Fruit fly (Drosophila melanogaster) whole organism, embryonic: ENCODE measurements around the gene sit.

ENCODE experiments used
- ATbp ChIP-seq: fragments of 200-800 bp; sonication (Bioruptor generic); optimal IDR thresholded peaks from 2 replicates; lab custom pipeline; 2017; ENCODE audit warnings: missing biosample characterization, mild to moderate bottlenecking, missing genetic modification characterization, missing genetic modification reagents
- Aef1 ChIP-seq: fragments of 200-800 bp; sonication (Bioruptor generic); IDR thresholded peaks from 3 replicates; pipeline ENCODE4 v1.3.6; 2022; ENCODE audit warnings: missing biosample characterization, missing genetic modification characterization
- Atf-2 ChIP-seq: fragments of 200-800 bp; sonication (Bioruptor generic); optimal IDR thresholded peaks from 2 replicates; lab custom pipeline; 2016; ENCODE audit warnings: missing biosample characterization, missing genetic modification characterization
- Awh ChIP-seq: fragments of 200-800 bp; sonication (Bioruptor generic); IDR thresholded peaks from 2 replicates; pipeline ENCODE4, ENCODE4 v1.3.6; 2022; ENCODE audit warnings: missing biosample characterization, missing genetic modification characterization
- CG11456 ChIP-seq: fragments of 200-800 bp; sonication (Bioruptor generic); IDR thresholded peaks from 3 replicates; pipeline ENCODE4 v1.3.6; 2022; ENCODE audit warnings: missing biosample characterization, missing genetic modification characterization
- CG11695 ChIP-seq: fragments of 200-800 bp; sonication (Bioruptor generic); IDR thresholded peaks from 3 replicates; pipeline ENCODE4 v1.3.6; 2022; ENCODE audit warnings: missing biosample characterization, missing genetic modification characterization
- CG12391 ChIP-seq: fragments of 200-800 bp; sonication (Bioruptor generic); optimal IDR thresholded peaks from 3 replicates; lab custom pipeline; 2018; ENCODE audit warnings: missing biosample characterization, mild to moderate bottlenecking, missing genetic modification characterization, moderate library complexity
- CG14965 ChIP-seq: fragments of 200-800 bp; sonication (Bioruptor generic); optimal IDR thresholded peaks from 2 replicates; lab custom pipeline; 2016; ENCODE audit warnings: missing biosample characterization, missing genetic modification characterization, borderline replicate concordance
- CG1529 ChIP-seq: fragments of 200-800 bp; sonication (Bioruptor generic); optimal IDR thresholded peaks from 3 replicates; lab custom pipeline; 2018; ENCODE audit warnings: missing biosample characterization, missing genetic modification characterization
- CG15696 ChIP-seq: fragments of 200-800 bp; sonication (Bioruptor generic); optimal IDR thresholded peaks from 2 replicates; lab custom pipeline; 2019; ENCODE audit warnings: missing biosample characterization, mild to moderate bottlenecking, missing genetic modification characterization, moderate library complexity
- CG17361 ChIP-seq: fragments of 200-800 bp; sonication (Bioruptor generic); IDR thresholded peaks from 3 replicates; pipeline ENCODE4 v1.3.6; 2022; ENCODE audit warnings: missing biosample characterization, missing genetic modification characterization
- CG17612 ChIP-seq: fragments of 200-800 bp; sonication (Bioruptor generic); IDR thresholded peaks from 2 replicates; pipeline ENCODE4 v1.3.6; 2022; ENCODE audit warnings: missing biosample characterization, missing genetic modification characterization
- CG17912 ChIP-seq: fragments of 200-800 bp; sonication (Bioruptor generic); optimal IDR thresholded peaks from 2 replicates; lab custom pipeline; 2018; ENCODE audit warnings: missing biosample characterization, mild to moderate bottlenecking, missing genetic modification characterization
- CG30403 ChIP-seq: fragments of 200-800 bp; sonication (Bioruptor generic); optimal IDR thresholded peaks from 3 replicates; lab custom pipeline; 2016; ENCODE audit warnings: missing biosample characterization, missing genetic modification characterization
- CG31224 ChIP-seq: fragments of 200-800 bp; sonication (Bioruptor generic); IDR thresholded peaks from 2 replicates; pipeline ENCODE4 v1.3.6; 2022; ENCODE audit warnings: missing biosample characterization, missing genetic modification characterization
- CG33557 ChIP-seq: fragments of 200-800 bp; sonication (Bioruptor generic); optimal IDR thresholded peaks from 2 replicates; lab custom pipeline; 2019; ENCODE audit warnings: missing biosample characterization, mild to moderate bottlenecking, missing genetic modification characterization, moderate library complexity
- CG42726 ChIP-seq: fragments of 200-800 bp; sonication (Bioruptor generic); IDR thresholded peaks from 2 replicates; pipeline ENCODE4 v1.3.6; 2022; ENCODE audit warnings: missing biosample characterization, missing genetic modification characterization; ENCODE audit not compliant: partially characterized antibody
- CG6272 ChIP-seq: fragments of 200-800 bp; sonication (Bioruptor generic); IDR thresholded peaks from 2 replicates; pipeline ENCODE4 v1.3.6; 2022; ENCODE audit warnings: missing biosample characterization, missing genetic modification characterization
- CG6654 ChIP-seq: fragments of 200-800 bp; sonication (Bioruptor generic); optimal IDR thresholded peaks from 2 replicates; lab custom pipeline; 2017; ENCODE audit warnings: missing biosample characterization, mild to moderate bottlenecking, missing genetic modification characterization
- CG6765 ChIP-seq: fragments of 200-800 bp; sonication (Bioruptor generic); optimal IDR thresholded peaks from 3 replicates; lab custom pipeline; 2017; ENCODE audit warnings: missing biosample characterization, mild to moderate bottlenecking, missing genetic modification characterization
- CG8359 ChIP-seq: fragments of 200-800 bp; sonication (Bioruptor generic); optimal IDR thresholded peaks from 2 replicates; lab custom pipeline; 2017; ENCODE audit warnings: missing biosample characterization, mild to moderate bottlenecking, missing genetic modification characterization, borderline replicate concordance
- CG8924 ChIP-seq: fragments of 200-800 bp; optimal IDR thresholded peaks from 3 replicates; lab custom pipeline; 2019; ENCODE audit warnings: missing biosample characterization, mild to moderate bottlenecking, missing genetic modification characterization, moderate library complexity
- Deaf1 ChIP-seq: fragments of 200-800 bp; optimal IDR thresholded peaks from 3 replicates; lab custom pipeline; 2019; ENCODE audit warnings: missing biosample characterization, mild to moderate bottlenecking, missing genetic modification characterization, moderate library complexity
- Dfd ChIP-seq, 2 experiments: fragments of >200 bp; optimal IDR thresholded peaks; 2 replicates each; lab custom pipeline; 2017; ENCODE audit warnings: missing biosample characterization in 2 of 2, missing genetic modification characterization in 2 of 2
- Doc2 ChIP-seq: fragments of 200-800 bp; sonication (Bioruptor generic); IDR thresholded peaks from 2 replicates; pipeline ENCODE4 v1.3.6; 2022; ENCODE audit warnings: missing biosample characterization, missing genetic modification characterization
- E2f2 ChIP-seq: fragments of 200-800 bp; sonication (Bioruptor generic); IDR thresholded peaks from 2 replicates; pipeline ENCODE4 v1.3.6; 2022; ENCODE audit warnings: missing biosample characterization, missing genetic modification characterization
- Hr51 ChIP-seq, 2 experiments: fragments of 200-800 bp; sonication (Bioruptor generic); optimal IDR thresholded peaks; 2 replicates in 1 of 2; 3 replicates in 1 of 2; lab custom pipeline; 2016 to 2018; ENCODE audit warnings: missing biosample characterization in 2 of 2, missing genetic modification characterization in 2 of 2, mild to moderate bottlenecking in 1 of 2, moderate library complexity in 1 of 2
- Opbp ChIP-seq: fragments of 200-800 bp; sonication (Bioruptor generic); IDR thresholded peaks from 3 replicates; pipeline ENCODE4 v1.3.6; 2022; ENCODE audit warnings: missing biosample characterization, missing genetic modification characterization; ENCODE audit not compliant: partially characterized antibody
- Ravus ChIP-seq: fragments of 200-800 bp; sonication (Bioruptor generic); IDR thresholded peaks from 2 replicates; pipeline ENCODE4 v1.3.6; 2022; ENCODE audit warnings: missing biosample characterization, missing genetic modification characterization
- Sox102F ChIP-seq: fragments of 200-800 bp; sonication (Bioruptor generic); optimal IDR thresholded peaks from 2 replicates; lab custom pipeline; 2018; ENCODE audit warnings: missing biosample characterization, mild to moderate bottlenecking, missing genetic modification characterization, moderate library complexity
- ap ChIP-seq: fragments of 200-800 bp; sonication (Bioruptor generic); IDR thresholded peaks from 2 replicates; pipeline ENCODE4 v1.3.6; 2022; ENCODE audit warnings: missing biosample characterization, missing genetic modification characterization
- ash1 ChIP-seq: fragments of 200-800 bp; sonication (Bioruptor generic); optimal IDR thresholded peaks from 2 replicates; lab custom pipeline; 2018; ENCODE audit warnings: missing biosample characterization, mild to moderate bottlenecking, missing genetic modification characterization
- croc ChIP-seq: fragments of 200-800 bp; sonication (Bioruptor generic); conservative IDR thresholded peaks from 3 replicates; pipeline ENCODE4 v1.3.6; 2022; ENCODE audit warnings: missing biosample characterization, missing genetic modification characterization
- dan ChIP-seq: fragments of 200-800 bp; sonication (Bioruptor generic); IDR thresholded peaks from 2 replicates; pipeline ENCODE4 v1.3.6; 2022; ENCODE audit warnings: missing biosample characterization, missing genetic modification characterization
- danr ChIP-seq: fragments of 200-800 bp; sonication (Bioruptor generic); IDR thresholded peaks from 2 replicates; pipeline ENCODE4 v1.3.6; 2022; ENCODE audit warnings: missing biosample characterization, missing genetic modification characterization
- fd3F ChIP-seq: fragments of 200-800 bp; sonication (Bioruptor generic); optimal IDR thresholded peaks from 2 replicates; lab custom pipeline; 2018; ENCODE audit warnings: missing biosample characterization, mild to moderate bottlenecking, missing genetic modification characterization, moderate library complexity
- gce ChIP-seq: fragments of 200-800 bp; sonication (Bioruptor generic); IDR thresholded peaks from 3 replicates; pipeline ENCODE4 v1.3.6; 2022; ENCODE audit warnings: missing biosample characterization, missing genetic modification characterization
- ind ChIP-seq: fragments of 200-800 bp; sonication (Bioruptor generic); optimal IDR thresholded peaks from 3 replicates; lab custom pipeline; 2016; ENCODE audit warnings: missing biosample characterization, missing genetic modification characterization
- klu ChIP-seq: fragments of 200-800 bp; sonication (Bioruptor generic); IDR thresholded peaks from 2 replicates; pipeline ENCODE4 v1.3.6; 2022; ENCODE audit warnings: missing biosample characterization, missing genetic modification characterization
- lab ChIP-seq: fragments of 200-800 bp; sonication (Bioruptor generic); optimal IDR thresholded peaks from 3 replicates; lab custom pipeline; 2017; ENCODE audit warnings: missing biosample characterization, missing genetic modification characterization, mild to moderate bottlenecking, moderate library complexity, missing genetic modification reagents
- lilli ChIP-seq: fragments of 200-800 bp; sonication (Bioruptor generic); optimal IDR thresholded peaks from 3 replicates; lab custom pipeline; 2016; ENCODE audit warnings: missing biosample characterization, missing genetic modification characterization
- lola ChIP-seq, 3 experiments: fragments of >200 bp in 2 of 3; fragments of 200-800 bp in 1 of 3; sonication (Bioruptor generic) in 1 of 3; optimal IDR thresholded peaks; 2 replicates each; lab custom pipeline; 2017 to 2019; ENCODE audit warnings: missing biosample characterization in 3 of 3, missing genetic modification characterization in 3 of 3, mild to moderate bottlenecking in 1 of 3, moderate library complexity in 1 of 3
- maf-S ChIP-seq: fragments of 200-800 bp; sonication (Bioruptor generic); optimal IDR thresholded peaks from 2 replicates; lab custom pipeline; 2016; ENCODE audit warnings: missing biosample characterization, missing genetic modification characterization
- nau ChIP-seq: fragments of 200-800 bp; sonication (Bioruptor generic); optimal IDR thresholded peaks from 3 replicates; lab custom pipeline; 2017; ENCODE audit warnings: missing biosample characterization, mild to moderate bottlenecking, missing genetic modification characterization, missing genetic modification reagents
- nom ChIP-seq: fragments of 200-800 bp; sonication (Bioruptor generic); optimal IDR thresholded peaks from 2 replicates; lab custom pipeline; 2017; ENCODE audit warnings: missing biosample characterization, missing genetic modification characterization, mild to moderate bottlenecking, moderate library complexity, missing genetic modification reagents
- pita ChIP-seq: fragments of 200-800 bp; sonication (Bioruptor generic); optimal IDR thresholded peaks from 2 replicates; lab custom pipeline; 2017; ENCODE audit warnings: missing biosample characterization, mild to moderate bottlenecking, missing genetic modification characterization
- sc ChIP-seq, 3 experiments: fragments of >200 bp in 2 of 3; fragments of 200-800 bp in 1 of 3; sonication (Bioruptor generic) in 1 of 3; optimal IDR thresholded peaks; 2 replicates in 2 of 3; 3 replicates in 1 of 3; lab custom pipeline; 2017; ENCODE audit warnings: mild to moderate bottlenecking in 1 of 3, missing biosample characterization in 1 of 3, missing genetic modification characterization in 1 of 3, missing genetic modification reagents in 1 of 3
- sens ChIP-seq: fragments of 200-800 bp; sonication (Bioruptor generic); peaks from one replicate; lab custom pipeline; 2016; ENCODE audit warnings: missing biosample characterization, missing genetic modification characterization
- wor ChIP-seq: fragments of 200-800 bp; sonication (Bioruptor generic); IDR thresholded peaks from 2 replicates; pipeline ENCODE4 v1.3.6; 2022; ENCODE audit warnings: missing biosample characterization, missing genetic modification characterization
- zen2 ChIP-seq: fragments of 200-800 bp; sonication (Bioruptor generic); IDR thresholded peaks from 3 replicates; pipeline ENCODE4 v1.3.6; 2022; ENCODE audit warnings: missing biosample characterization, missing genetic modification characterization; ENCODE audit not compliant: partially characterized antibody

sit gene

DNA sequence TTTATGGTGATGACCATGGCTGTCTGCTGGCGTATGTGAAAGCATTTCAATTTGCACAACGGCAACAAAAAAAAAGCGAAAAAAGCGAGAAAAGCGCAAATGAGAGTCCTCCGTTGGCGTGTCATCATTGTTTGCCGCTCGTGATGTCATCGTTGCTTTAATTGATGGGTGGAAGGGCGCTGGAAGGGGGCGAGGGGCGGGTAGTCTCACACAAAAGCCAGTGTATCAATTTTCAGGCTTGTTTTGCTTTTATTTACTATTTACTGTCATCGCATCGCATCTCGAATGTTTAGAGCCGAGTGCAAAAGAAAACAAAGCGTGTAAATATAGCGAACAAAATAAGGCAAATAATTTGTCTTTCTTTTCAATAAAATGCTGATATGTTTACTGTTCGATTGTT, 26.9 kb upstream of the sit start (continued):
- TF ChIP-seq Opbp (GFP tag; lab: Robert Waterston, UW) (no peak), Sox102F (peak; percentile 69), nau (GFP tag; lab: Kevin White, UChicago) (peak; percentile 69), CG15696 (tag; lab: Kevin White, UChicago) (peak; percentile 45), maf-S (GFP tag; lab: Kevin White, UChicago) (no peak), CG6272 (GFP tag; lab: Robert Waterston, UW) (no peak), CG17912 (GFP tag; lab: Kevin White, UChicago) (no peak), CG33557 (GFP tag; lab: Kevin White, UChicago) (peak; percentile 53), Doc2 (GFP tag; lab: Robert Waterston, UW) (no peak), Deaf1 (tag; lab: Kevin White, UChicago) (no peak), pita (GFP tag; lab: Kevin White, UChicago) (no peak), Aef1 (no peak), lilli (GFP tag; lab: Kevin White, UChicago) (no peak), ind (no peak), E2f2 (GFP tag; lab: Robert Waterston, UW) (no peak), Dfd (GFP tag; optimal IDR thresholded peaks at IDR 0.05; lab: Kevin White, UChicago) (no peak), Awh (GFP tag; lab: Robert Waterston, UW) (no peak), gce (0 out of 3 replicates have a peak, but pooled peaks have one; percentile 52), Ravus (no peak), CG14965 (GFP tag; lab: Kevin White, UChicago) (no peak), CG17612 (GFP tag; lab: Robert Waterston, UW) (no peak), CG17361 (GFP tag; lab: Robert Waterston, UW) (peak; percentile 47; the same call in 2 of the 3 replicates), nom (peak; percentile 56), CG6654 (GFP tag; lab: Kevin White, UChicago) (peak; percentile 13), lab (GFP tag; lab: Kevin White, UChicago) (peak; percentile 65), CG6765 (GFP tag; lab: Kevin White, UChicago) (peak; percentile 21), klu (GFP tag; lab: Robert Waterston, UW) (no peak), Atf-2 (no peak), Hr51 (GFP tag; optimal IDR thresholded peaks at IDR 0.05; lab: Kevin White, UChicago) (peak in 1 of 2 experiments; percentile 9), dan (GFP tag; lab: Robert Waterston, UW) (no peak), CG8924 (tag; lab: Kevin White, UChicago) (no peak), lola (GFP tag; optimal IDR thresholded peaks at IDR 0.05; lab: Kevin White, UChicago) (peak in 1 of 3 experiments; percentile 42), sens (GFP tag; lab: Kevin White, UChicago) (peak; percentile 57), croc (GFP tag; lab: Robert Waterston, UW) (no peak), CG11456 (GFP tag; lab: Robert Waterston, UW) (no peak), CG11695 (GFP tag; lab: Robert Waterston, UW) (no peak), ap (no peak), ash1 (GFP tag; lab: Kevin White, UChicago) (no peak), CG31224 (GFP tag; lab: Robert Waterston, UW) (no peak), CG8359 (GFP tag; lab: Kevin White, UChicago) (peak; percentile 62), ATbp (GFP tag; lab: Kevin White, UChicago) (peak; percentile 88), CG42726 (GFP tag; lab: Robert Waterston, UW) (no peak), wor (no peak), fd3F (GFP tag; lab: Kevin White, UChicago) (no peak), CG1529 (GFP tag; lab: Kevin White, UChicago) (peak; percentile 65), CG12391 (peak; percentile 29), zen2 (no peak), CG30403 (GFP tag; lab: Kevin White, UChicago) (no peak), danr (GFP tag; lab: Robert Waterston, UW) (no peak), sc (optimal IDR thresholded peaks at IDR 0.05; lab: Kevin White, UChicago) (no peak), sc (GFP tag; optimal IDR thresholded peaks at IDR 0.05; lab: Kevin White, UChicago) (peak; percentile 47)
